Worm (Caenorhabditis elegans) whole organism, young adult: Measurements from ENCODE around the gene W02F12.2.

Experiments
- lsl-1 ChIP-seq: fragments of 200-800 bp; sonication (Bioruptor generic); optimal IDR thresholded peaks from 2 replicates; lab custom pipeline; 2018; ENCODE audit warnings: mild to moderate bottlenecking, missing genetic modification characterization, moderate library complexity, missing compliant biosample characterization
- pha-4 ChIP-seq: fragments of 150-350 bp; sonication (generic microtip); optimal IDR thresholded peaks from 2 replicates; lab custom pipeline; 2014; ENCODE audit warnings: missing biosample characterization, missing genetic modification reagents, missing genetic modification characterization
- snpc-4 ChIP-seq, 5 experiments: fragments of 150-350 bp in 1 of 5; sonication (generic microtip) in 4 of 5; optimal IDR thresholded peaks; 2 replicates each; lab custom pipeline; 2014 to 2018; ENCODE audit warnings: missing genetic modification characterization in 5 of 5, missing biosample characterization in 3 of 5, antibody characterized with exemption in 2 of 5, mild to moderate bottlenecking in 2 of 5, missing compliant biosample characterization in 2 of 5, missing genotype in 2 of 5, moderate library complexity in 2 of 5, missing genetic modification reagents in 1 of 5

DNA sequence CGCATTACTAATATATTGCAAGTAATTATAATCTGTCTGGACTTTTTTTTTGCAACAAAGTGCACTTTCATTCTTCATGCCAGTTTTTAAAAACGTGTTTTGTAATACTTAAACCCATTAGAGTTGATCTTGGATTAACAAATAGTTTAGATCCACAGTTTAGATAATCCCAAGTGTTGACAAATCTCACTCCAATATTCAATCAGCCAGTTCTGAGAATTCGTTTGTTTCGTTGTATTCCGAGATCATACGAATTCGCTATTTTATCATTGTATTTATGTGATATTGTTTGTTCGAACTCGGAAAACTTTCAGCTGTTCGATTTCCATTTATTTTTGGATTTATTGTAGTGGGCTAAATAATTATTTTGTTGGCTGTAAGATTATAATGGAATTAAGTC is 51.6 kb downstream of the W02F12.2 start:
- TF ChIP-seq pha-4 (tag; lab: Kevin White, UChicago) (no peak), snpc-4 (GFP tag; optimal IDR thresholded peaks at IDR 0.05; lab: Kevin White, UChicago) (no peak), snpc-4 (tag; optimal IDR thresholded peaks at IDR 0.05; lab: Kevin White, UChicago) (no peak), lsl-1 (GFP tag; lab: Kevin White, UChicago) (no peak)
